Fruit fly (Drosophila melanogaster): ENCODE measurements around the gene Cyp28d1.

The Cyp28d1 gene

dm6 chr2L:5210145-5210504, at the start of gene Cyp28d1:
TSS of gene Cyp28d1 (plus strand) at chr2L:5210460.
- TF ChIP-seq CG12299 (tag; optimal IDR thresholded peaks at IDR 0.05) = no peak
- no peak for TF ChIP-seq CG2678 (tag; optimal IDR thresholded peaks at IDR 0.05)
- TF ChIP-seq CG15011 (GFP tag; optimal IDR thresholded peaks at IDR 0.05) = no peak
- no peak for TF ChIP-seq bcd (GFP tag; optimal IDR thresholded peaks at IDR 0.05)
- no peak for TF ChIP-seq cwo (GFP tag; optimal IDR thresholded peaks at IDR 0.05)
- TF ChIP-seq maf-S (GFP tag; optimal IDR thresholded peaks at IDR 0.05) = no peak
- TF ChIP-seq btn (GFP tag; optimal IDR thresholded peaks at IDR 0.05) = no peak
- TF ChIP-seq luna (GFP tag; optimal IDR thresholded peaks at IDR 0.05) = no peak
- TF ChIP-seq CG2129 (GFP tag; IDR thresholded peaks at IDR 0.05; ENCODE audit: partially characterized antibody) = no peak
- no peak for TF ChIP-seq zfh1 (GFP tag; IDR thresholded peaks at IDR 0.05)
- no peak for TF ChIP-seq CG10209 (GFP tag; optimal IDR thresholded peaks at IDR 0.05)
- TF ChIP-seq CG13424 (tag; optimal IDR thresholded peaks at IDR 0.05) = no peak
- no peak for TF ChIP-seq Asciz (GFP tag; optimal IDR thresholded peaks at IDR 0.05)
- no peak for TF ChIP-seq dmrt11E (tag; optimal IDR thresholded peaks at IDR 0.05)
- TF ChIP-seq CG10959 (GFP tag; IDR thresholded peaks at IDR 0.05) = no peak
- TF ChIP-seq Poxn (GFP tag; IDR thresholded peaks at IDR 0.05) = no peak
- no peak for TF ChIP-seq wor (GFP tag; IDR thresholded peaks at IDR 0.05)
- no peak for TF ChIP-seq Chrac-16 (GFP tag; optimal IDR thresholded peaks at IDR 0.05)
- TF ChIP-seq CG32767 (GFP tag; IDR thresholded peaks at IDR 0.05) = no peak
- no peak for TF ChIP-seq Sox100B (GFP tag; optimal IDR thresholded peaks at IDR 0.05)
- TF ChIP-seq CG15601 (tag; optimal IDR thresholded peaks at IDR 0.05) = no peak
- TF ChIP-seq Hand (GFP tag; optimal IDR thresholded peaks at IDR 0.05) = peak; percentile 11
- TF ChIP-seq CG11085 (GFP tag; IDR thresholded peaks at IDR 0.05) = no peak
- no peak for TF ChIP-seq salm (tag; optimal IDR thresholded peaks at IDR 0.05)
- TF ChIP-seq CHES-1-like (GFP tag; optimal IDR thresholded peaks at IDR 0.05) = peak; percentile 4
- TF ChIP-seq CG2120 (GFP tag; optimal IDR thresholded peaks at IDR 0.05) = peak; percentile 4
- no peak for TF ChIP-seq toy (GFP tag; IDR thresholded peaks at IDR 0.05)

- TF ChIP-seq stwl (tag; optimal IDR thresholded peaks at IDR 0.05) = no peak
- no peak for TF ChIP-seq B-H2 (GFP tag; optimal IDR thresholded peaks at IDR 0.05)
- peak; percentile 83 for TF ChIP-seq CG8388 (GFP tag; optimal IDR thresholded peaks at IDR 0.05)
- TF ChIP-seq Dref (GFP tag; IDR thresholded peaks at IDR 0.05) = 0 out of 2 replicates have a peak, but pooled peaks have one; percentile 23
- peak; percentile 57 for TF ChIP-seq CG15479 (GFP tag; optimal IDR thresholded peaks at IDR 0.05)
- TF ChIP-seq CG14441 (GFP tag; IDR thresholded peaks at IDR 0.05) = no peak
- TF ChIP-seq CG18619 (GFP tag; optimal IDR thresholded peaks at IDR 0.05) = no peak
- 0 out of 3 replicates have a peak, but pooled peaks have one; percentile 63 for TF ChIP-seq CG2199 (GFP tag; IDR thresholded peaks at IDR 0.05)
- TF ChIP-seq ase (GFP tag; IDR thresholded peaks at IDR 0.05) = no peak
- no peak for TF ChIP-seq D19A (tag; optimal IDR thresholded peaks at IDR 0.05)
- TF ChIP-seq crc (GFP tag; optimal IDR thresholded peaks at IDR 0.05) = no peak
- no peak for TF ChIP-seq CG11723 (GFP tag; optimal IDR thresholded peaks at IDR 0.05)
- TF ChIP-seq CG11560 (tag; IDR thresholded peaks at IDR 0.05) = no peak
- TF ChIP-seq CG5245 (GFP tag; optimal IDR thresholded peaks at IDR 0.05) = no peak
- 0 out of 2 replicates have a peak, but pooled peaks have one; percentile 31 for TF ChIP-seq Drgx (GFP tag; IDR thresholded peaks at IDR 0.05)
- no peak for TF ChIP-seq CG17612 (GFP tag; IDR thresholded peaks at IDR 0.05)
Observed at dm6 chr2L:5186543-5186942, 23.7 kb upstream of the Cyp28d1 start.

All from whole organism, embryonic.